Worm (Caenorhabditis elegans) whole organism, L3 larva: Measurements from ENCODE around the gene srh-33.

Experiments
- R02D3.7 ChIP-seq: fragments of 150-350 bp; optimal IDR thresholded peaks from 2 replicates; lab custom pipeline; 2014; ENCODE audit warnings: missing biosample characterization, missing genetic modification characterization
- aly-2 ChIP-seq: fragments of 150-350 bp; optimal IDR thresholded peaks from 2 replicates; lab custom pipeline; 2014; ENCODE audit warnings: missing biosample characterization, missing genetic modification characterization
- ama-1 ChIP-seq: fragments of 150-350 bp; optimal IDR thresholded peaks from 2 replicates; lab custom pipeline; 2018
- ceh-16 ChIP-seq: sonication (generic microtip); optimal IDR thresholded peaks from 2 replicates; lab custom pipeline; 2017; ENCODE audit warnings: missing biosample characterization, missing genetic modification characterization
- ceh-28 ChIP-seq: fragments of 150-350 bp; optimal IDR thresholded peaks from 2 replicates; lab custom pipeline; 2014; ENCODE audit warnings: missing biosample characterization, missing genetic modification reagents, missing genetic modification characterization
- ceh-82 ChIP-seq: fragments of 150-350 bp; optimal IDR thresholded peaks from 2 replicates; lab custom pipeline; 2014; ENCODE audit warnings: missing biosample characterization, missing genetic modification characterization
- ceh-9 ChIP-seq: sonication (generic microtip); optimal IDR thresholded peaks from 2 replicates; lab custom pipeline; 2018; ENCODE audit warnings: missing biosample characterization, missing genetic modification characterization
- daf-12 ChIP-seq: fragments of 150-350 bp; optimal IDR thresholded peaks from 2 replicates; lab custom pipeline; 2014; ENCODE audit warnings: missing biosample characterization, missing genetic modification reagents, missing genetic modification characterization
- egl-27 ChIP-seq: sonication (generic microtip); optimal IDR thresholded peaks from 4 replicates; lab custom pipeline; 2017; ENCODE audit warnings: missing biosample characterization, missing genetic modification reagents, missing genetic modification characterization
- egl-5 ChIP-seq: fragments of 150-350 bp; optimal IDR thresholded peaks from 2 replicates; lab custom pipeline; 2017; ENCODE audit warnings: missing biosample characterization, missing genetic modification reagents, missing genetic modification characterization, inconsistent platforms
- elt-2 ChIP-seq: sonication (generic microtip); optimal IDR thresholded peaks from 2 replicates; lab custom pipeline; 2016; ENCODE audit warnings: missing genetic modification reagents, mild to moderate bottlenecking, missing genetic modification characterization, missing compliant biosample characterization
- elt-3 ChIP-seq, 3 experiments: fragments of 150-350 bp in 1 of 3; sonication (generic microtip) in 2 of 3; optimal IDR thresholded peaks; 2 replicates in 2 of 3; 4 replicates in 1 of 3; lab custom pipeline; 2014 to 2017; ENCODE audit warnings: missing biosample characterization in 3 of 3, missing genetic modification characterization in 3 of 3
- fos-1 ChIP-seq: fragments of 150-350 bp; optimal IDR thresholded peaks from 2 replicates; lab custom pipeline; 2014; ENCODE audit warnings: missing biosample characterization, missing genetic modification characterization
- hmg-11 ChIP-seq: sonication (generic microtip); optimal IDR thresholded peaks from 2 replicates; lab custom pipeline; 2016; ENCODE audit warnings: missing genetic modification characterization, missing compliant biosample characterization
- lin-15B ChIP-seq: fragments of 150-350 bp; optimal IDR thresholded peaks from 2 replicates; lab custom pipeline; 2014; ENCODE audit warnings: missing biosample characterization, missing genetic modification characterization
- lsy-12 ChIP-seq: sonication (generic microtip); optimal IDR thresholded peaks from 2 replicates; lab custom pipeline; 2016; ENCODE audit warnings: mild to moderate bottlenecking, missing genetic modification characterization, missing compliant biosample characterization
- nfya-1 ChIP-seq: sonication (generic microtip); optimal IDR thresholded peaks from 2 replicates; lab custom pipeline; 2017; ENCODE audit warnings: missing genetic modification characterization, mild to moderate bottlenecking, missing compliant biosample characterization, antibody characterized with exemption, moderate library complexity; ENCODE audit not compliant: insufficient read depth
- nhr-11 ChIP-seq: fragments of 150-350 bp; optimal IDR thresholded peaks from 2 replicates; lab custom pipeline; 2014; ENCODE audit warnings: missing biosample characterization, missing genetic modification characterization
- nhr-23 ChIP-seq: fragments of 150-350 bp; optimal IDR thresholded peaks from 2 replicates; lab custom pipeline; 2014; ENCODE audit warnings: missing biosample characterization, missing genetic modification reagents, missing genetic modification characterization
- nhr-25 ChIP-seq: sonication (generic microtip); optimal IDR thresholded peaks from 2 replicates; lab custom pipeline; 2017; ENCODE audit warnings: missing biosample characterization, missing genetic modification characterization
- nhr-28 ChIP-seq: fragments of 150-350 bp; optimal IDR thresholded peaks from 2 replicates; lab custom pipeline; 2014; ENCODE audit warnings: missing biosample characterization, missing genetic modification characterization
- nhr-77 ChIP-seq: fragments of 150-350 bp; optimal IDR thresholded peaks from 2 replicates; lab custom pipeline; 2014; ENCODE audit warnings: missing biosample characterization, missing genetic modification characterization
- pha-4 ChIP-seq: fragments of 150-350 bp; optimal IDR thresholded peaks from 2 replicates; lab custom pipeline; 2014; ENCODE audit warnings: missing biosample characterization, missing genetic modification reagents, missing genetic modification characterization
- pqm-1 ChIP-seq: fragments of 150-350 bp; optimal IDR thresholded peaks from 2 replicates; lab custom pipeline; 2017; ENCODE audit warnings: missing biosample characterization, missing genetic modification characterization, inconsistent platforms
- skn-1 ChIP-seq: fragments of 150-350 bp; optimal IDR thresholded peaks from 2 replicates; lab custom pipeline; 2014; ENCODE audit warnings: missing biosample characterization, missing genetic modification characterization
- snpc-4 ChIP-seq: fragments of 150-350 bp; optimal IDR thresholded peaks from 2 replicates; lab custom pipeline; 2014; ENCODE audit warnings: missing biosample characterization, missing genetic modification characterization
- tbx-2 ChIP-seq: sonication (generic microtip); optimal IDR thresholded peaks from 2 replicates; lab custom pipeline; 2016; ENCODE audit warnings: mild to moderate bottlenecking, missing genetic modification characterization, missing compliant biosample characterization
- unc-39 ChIP-seq: sonication (generic microtip); optimal IDR thresholded peaks from 4 replicates; lab custom pipeline; 2017; ENCODE audit warnings: missing biosample characterization, missing genetic modification characterization
- unc-62 ChIP-seq: fragments of 150-350 bp; sonication (generic microtip); optimal IDR thresholded peaks from 4 replicates; lab custom pipeline; 2014; ENCODE audit warnings: missing biosample characterization, missing genetic modification reagents, missing genetic modification characterization
- zag-1 ChIP-seq: fragments of 150-350 bp; optimal IDR thresholded peaks from 2 replicates; lab custom pipeline; 2014; ENCODE audit warnings: missing biosample characterization, missing genetic modification characterization
- ztf-11 ChIP-seq: fragments of 150-350 bp; optimal IDR thresholded peaks from 2 replicates; lab custom pipeline; 2014; ENCODE audit warnings: missing biosample characterization, missing genetic modification characterization
- ztf-4 ChIP-seq: fragments of 150-350 bp; optimal IDR thresholded peaks from 2 replicates; lab custom pipeline; 2014; ENCODE audit warnings: missing biosample characterization, missing genetic modification characterization

srh-33 gene

DNA sequence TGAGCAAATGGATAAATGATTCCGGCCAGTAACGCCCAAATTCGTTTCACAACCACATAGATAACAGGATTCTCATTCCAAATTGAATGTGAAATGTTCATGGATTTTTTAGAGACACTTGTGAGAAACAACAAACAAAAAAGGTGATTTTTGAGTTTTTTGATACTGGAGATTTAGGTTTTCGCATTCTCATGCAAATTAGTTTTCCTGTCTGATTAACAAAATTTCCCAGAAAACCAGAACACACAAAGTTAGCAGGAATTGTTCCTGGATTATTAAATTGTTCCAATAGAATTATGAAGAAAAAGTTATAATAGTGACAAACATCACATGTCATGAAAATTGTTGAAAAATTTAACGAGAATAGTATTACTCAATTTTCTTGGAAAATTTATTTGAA, at the start of gene srh-33:
Gene srh-33 (minus strand): TSS at position 101 of the 400 bp plus-strand sequence.
- no peak for TF ChIP-seq pha-4 (tag; lab: Kevin White, UChicago)
- TF ChIP-seq ama-1 (lab: Kevin White, UChicago), result no peak
- TF ChIP-seq egl-27 (tag; lab: Kevin White, UChicago), result no peak
- TF ChIP-seq pqm-1 (tag; lab: Kevin White, UChicago), result no peak
- no peak for TF ChIP-seq ceh-9 (tag; lab: Kevin White, UChicago)
- TF ChIP-seq daf-12, result no peak
- TF ChIP-seq ceh-82 (tag; lab: Kevin White, UChicago), result no peak
- TF ChIP-seq zag-1 (tag; lab: Kevin White, UChicago), result no peak
- TF ChIP-seq tbx-2 (tag; lab: Kevin White, UChicago), result no peak
- TF ChIP-seq nhr-28, result no peak
- TF ChIP-seq lsy-12 (tag; lab: Kevin White, UChicago), result no peak
- TF ChIP-seq skn-1 (tag; lab: Kevin White, UChicago), result no peak
- TF ChIP-seq ztf-4 (tag; lab: Kevin White, UChicago), result no peak
- TF ChIP-seq, all 47 proteins: peak for 0

DNA sequence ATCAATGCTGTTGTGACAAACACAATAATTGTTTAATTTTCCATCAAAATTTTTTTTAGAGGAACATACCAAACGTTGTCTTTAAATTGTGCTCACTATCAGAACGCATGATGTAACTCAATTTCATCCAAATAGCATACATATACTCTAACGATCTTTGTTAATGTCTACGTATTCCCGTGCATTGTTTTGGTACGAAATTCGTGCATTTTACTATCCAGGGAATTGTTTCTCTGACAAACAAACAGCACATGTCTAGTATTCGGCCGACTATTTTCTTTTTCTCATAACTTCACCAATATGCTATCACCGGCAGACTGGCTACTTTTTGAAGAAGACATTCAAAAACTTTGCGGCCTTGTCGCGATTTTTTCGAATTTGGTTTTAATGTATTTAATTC, 48.3 kb upstream of the srh-33 start, which contains the start of gene str-196:
Gene str-196 (plus strand): TSS at position 301 of the 400 bp plus-strand sequence.
- TF ChIP-seq nfya-1 (tag; lab: Kevin White, UChicago) (no peak), pqm-1 (tag; lab: Kevin White, UChicago) (no peak), nhr-28 (no peak), zag-1 (tag; lab: Kevin White, UChicago) (no peak)

DNA sequence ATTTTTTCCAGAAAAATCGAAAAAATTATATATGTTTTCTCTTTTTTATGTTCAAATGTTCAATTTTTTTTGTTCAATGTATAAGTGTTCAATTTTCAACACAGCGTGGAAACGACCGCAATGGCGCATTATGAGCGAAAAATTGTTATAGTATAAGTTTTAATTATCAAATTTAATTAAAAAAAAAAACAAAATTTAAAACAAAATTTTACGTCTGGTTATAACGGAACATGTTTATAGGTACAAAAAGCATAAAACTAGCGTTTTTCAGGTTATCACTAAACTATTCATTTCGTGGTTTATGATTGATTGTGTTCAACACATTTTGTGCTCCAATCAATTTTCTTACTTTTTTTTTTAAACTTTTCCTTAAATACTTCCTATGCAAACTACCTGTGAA, 46.2 kb upstream of the srh-33 start, which contains the start of gene nhr-106:
Gene nhr-106 (plus strand): TSS at position 301 of the 400 bp plus-strand sequence.
- TF ChIP-seq pqm-1 (tag; lab: Kevin White, UChicago) (peak; percentile 6), elt-2 (peak; percentile 39), nhr-28 (no peak)

DNA sequence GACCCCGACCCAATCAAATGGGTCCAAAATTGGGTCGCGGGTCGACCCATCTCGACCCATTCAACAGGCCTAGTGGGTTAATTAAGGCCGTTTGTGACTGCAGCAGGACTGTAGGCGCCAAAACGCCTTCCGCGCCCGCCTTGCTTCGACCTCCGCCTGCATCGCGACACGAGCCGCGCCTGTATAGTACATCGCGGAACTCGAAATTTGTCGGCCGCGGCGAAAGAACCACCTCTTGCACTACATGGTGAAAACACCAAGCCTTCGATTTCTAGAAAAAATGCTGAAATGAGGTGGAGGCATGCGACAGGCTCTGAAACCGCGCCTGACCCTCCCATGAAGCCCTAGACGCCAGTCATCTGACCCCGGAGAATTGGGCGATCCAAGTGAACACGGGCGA, 44.9 kb upstream of the srh-33 start:
- TF ChIP-seq nhr-11 (tag; lab: Kevin White, UChicago), result no peak
- TF ChIP-seq ceh-82 (tag; lab: Kevin White, UChicago), result no peak
- no peak for TF ChIP-seq R02D3.7 (tag; lab: Kevin White, UChicago)
- no peak for TF ChIP-seq nhr-25
- no peak for TF ChIP-seq nhr-23 (tag; lab: Kevin White, UChicago)
- no peak for TF ChIP-seq snpc-4 (tag; lab: Kevin White, UChicago)
- TF ChIP-seq ceh-16, result no peak

DNA sequence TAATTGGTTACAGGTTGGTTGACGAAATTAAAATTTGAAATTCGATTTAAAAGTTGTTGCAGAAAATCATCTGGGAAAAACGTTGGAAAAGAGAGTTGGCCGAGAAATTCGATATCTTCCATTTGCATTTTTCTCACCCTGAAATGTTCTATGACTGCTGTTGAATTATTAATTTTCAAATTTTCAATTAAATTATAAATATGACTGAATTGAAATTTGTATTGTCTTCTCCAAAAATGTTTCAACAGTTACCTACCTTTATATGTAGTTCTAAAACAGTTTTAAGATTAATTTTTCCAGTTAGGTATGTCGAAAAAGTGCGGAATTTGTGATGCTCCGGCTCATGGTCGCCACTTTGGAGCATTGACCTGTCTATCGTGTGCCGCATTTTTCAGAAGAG, 43.6 kb upstream of the srh-33 start, which contains the start of gene nhr-211:
Gene nhr-211 (plus strand): TSS at position 301 of the 400 bp plus-strand sequence.
- no peak for TF ChIP-seq ztf-11
- no peak for TF ChIP-seq hmg-11
- TF ChIP-seq snpc-4 (tag; lab: Kevin White, UChicago), result no peak
- no peak for TF ChIP-seq egl-27 (tag; lab: Kevin White, UChicago)
- TF ChIP-seq nhr-77 (tag; lab: Kevin White, UChicago), result no peak
- TF ChIP-seq lin-15B (tag; lab: Kevin White, UChicago), result no peak
- no peak for TF ChIP-seq fos-1 (tag; lab: Kevin White, UChicago)
- TF ChIP-seq unc-39 (tag; lab: Kevin White, UChicago), result no peak
- TF ChIP-seq unc-62 (GFP tag; lab: Kevin White, UChicago), result no peak
- TF ChIP-seq ceh-28 (tag; lab: Kevin White, UChicago), result no peak
- TF ChIP-seq aly-2 (tag; lab: Kevin White, UChicago), result no peak
- no peak for TF ChIP-seq elt-2
- TF ChIP-seq daf-12, result no peak
- TF ChIP-seq tbx-2 (tag; lab: Kevin White, UChicago), result no peak
- no peak for TF ChIP-seq R02D3.7 (tag; lab: Kevin White, UChicago)
- TF ChIP-seq nfya-1 (tag; lab: Kevin White, UChicago), result no peak
- TF ChIP-seq nhr-23 (tag; lab: Kevin White, UChicago), result no peak
- no peak for TF ChIP-seq ceh-9 (tag; lab: Kevin White, UChicago)
- TF ChIP-seq, all 47 proteins: peak for 0

DNA sequence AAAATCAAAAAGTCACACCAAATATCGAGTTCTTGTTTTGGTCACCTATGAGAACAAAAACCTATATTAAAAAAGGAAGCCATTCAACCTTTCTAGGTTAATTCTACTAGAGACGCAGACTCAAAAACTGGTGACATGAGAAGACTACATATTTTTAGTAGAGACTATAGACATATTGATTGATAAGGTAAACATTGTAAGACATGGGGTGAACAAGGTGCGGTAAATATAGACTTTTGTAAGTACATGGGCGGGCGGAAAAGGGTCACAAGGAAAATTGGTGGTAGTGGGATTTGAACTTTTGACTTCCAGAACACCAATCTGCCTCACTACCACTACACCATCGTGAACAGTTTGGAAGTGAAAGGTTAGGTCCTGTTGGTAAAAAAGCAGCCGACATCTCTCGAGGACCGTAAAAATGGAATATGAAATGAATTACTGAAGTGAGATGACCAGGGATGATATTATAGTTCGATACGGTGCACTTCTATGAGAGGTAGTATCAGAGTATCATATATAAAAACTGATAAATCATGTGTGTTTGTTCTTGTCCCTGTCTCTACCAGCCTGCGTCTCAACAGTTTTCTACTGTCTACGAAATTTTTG, 41.3 kb upstream of the srh-33 start, which contains the start of gene nhr-212:
Gene nhr-212 (plus strand): TSS at position 573 of the 606 bp plus-strand sequence.
- TF ChIP-seq ceh-28 (tag; lab: Kevin White, UChicago) (peak; percentile 57), nfya-1 (tag; lab: Kevin White, UChicago) (no peak), elt-3 (tag; optimal IDR thresholded peaks at IDR 0.05; lab: Kevin White, UChicago) (no peak), egl-5 (tag; lab: Kevin White, UChicago) (no peak), pqm-1 (tag; lab: Kevin White, UChicago) (peak; percentile 50), elt-2 (peak; percentile 40), pha-4 (tag; lab: Kevin White, UChicago) (peak; percentile 83), nhr-23 (tag; lab: Kevin White, UChicago) (peak; percentile 27), R02D3.7 (tag; lab: Kevin White, UChicago) (no peak)
